Fruit fly (Drosophila melanogaster): Measurements from ENCODE around the gene Srp72.

dm6 chr3R:20605562-20606155, 17.1 kb downstream of the Srp72 start:
- TF ChIP-seq CG7839 (tag; optimal IDR thresholded peaks at IDR 0.05) (no peak), CG3065 (GFP tag; optimal IDR thresholded peaks at IDR 0.05) (no peak), CG1792 (GFP tag; optimal IDR thresholded peaks at IDR 0.05) (no peak), HmgD (GFP tag; optimal IDR thresholded peaks at IDR 0.05) (no peak), CG4404 (GFP tag; IDR thresholded peaks at IDR 0.05) (no peak)
